Worm (Caenorhabditis elegans): ENCODE measurements around the gene inx-9.

- TF ChIP-seq ceh-88 (GFP tag; IDR thresholded peaks at IDR 0.05) (no peak), mdl-1 (tag; optimal IDR thresholded peaks at IDR 0.05) (no peak), mep-1 (tag; optimal IDR thresholded peaks at IDR 0.05) (no peak), zag-1 (tag; optimal IDR thresholded peaks at IDR 0.05) (no peak)
Measured at ce11 chrIV:11688018-11688417, 11.9 kb downstream of the inx-9 start, which contains the start of gene ZK792.5.

Measured in whole organism, L1 larva.